Worm (Caenorhabditis elegans): ENCODE data around the gene Y37E11AM.2.

Gene Y37E11AM.2

DNA sequence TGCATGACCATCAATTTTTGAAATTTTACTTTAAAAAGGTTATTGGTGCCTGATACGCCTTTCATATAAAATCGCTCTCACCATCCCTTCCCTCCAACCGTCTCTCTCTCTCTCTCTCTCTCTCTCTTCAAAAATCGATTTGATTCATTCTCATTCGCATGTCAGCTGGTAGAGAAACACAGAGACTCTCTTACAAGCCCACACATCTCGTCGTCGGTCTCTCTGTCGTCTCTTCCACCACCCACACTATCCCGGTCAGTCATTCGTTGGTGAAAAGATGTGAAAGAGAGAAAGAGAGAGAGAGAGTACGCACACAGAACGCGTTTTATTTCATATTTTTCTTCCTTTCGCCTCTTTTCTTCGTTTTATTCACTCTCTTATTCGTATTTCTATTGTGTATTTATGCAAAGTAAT lies 17.2 kb upstream of the Y37E11AM.2 start (continued):
- TF ChIP-seq snu-23 (GFP tag; optimal IDR thresholded peaks at IDR 0.05) = peak; percentile 94
- TF ChIP-seq ets-5 (GFP tag; IDR thresholded peaks at IDR 0.05) = no peak
- peak; percentile 79 for TF ChIP-seq C16A3.4 (tag; optimal IDR thresholded peaks at IDR 0.05)
- TF ChIP-seq mab-9 (GFP tag; IDR thresholded peaks at IDR 0.05) = no peak
- TF ChIP-seq unc-86 (tag; optimal IDR thresholded peaks at IDR 0.05) = peak; percentile 74
- peak; percentile 71 for TF ChIP-seq isw-1 (GFP tag; IDR thresholded peaks at IDR 0.05)
- TF ChIP-seq snpc-4 (tag; optimal IDR thresholded peaks at IDR 0.05) = peak; percentile 61
- TF ChIP-seq ztf-4 (tag; optimal IDR thresholded peaks at IDR 0.05) = peak; percentile 86
- TF ChIP-seq nhr-85 (tag) = peak; percentile 97
- peak; percentile 86 for TF ChIP-seq nhr-47 (tag; optimal IDR thresholded peaks at IDR 0.05)

DNA sequence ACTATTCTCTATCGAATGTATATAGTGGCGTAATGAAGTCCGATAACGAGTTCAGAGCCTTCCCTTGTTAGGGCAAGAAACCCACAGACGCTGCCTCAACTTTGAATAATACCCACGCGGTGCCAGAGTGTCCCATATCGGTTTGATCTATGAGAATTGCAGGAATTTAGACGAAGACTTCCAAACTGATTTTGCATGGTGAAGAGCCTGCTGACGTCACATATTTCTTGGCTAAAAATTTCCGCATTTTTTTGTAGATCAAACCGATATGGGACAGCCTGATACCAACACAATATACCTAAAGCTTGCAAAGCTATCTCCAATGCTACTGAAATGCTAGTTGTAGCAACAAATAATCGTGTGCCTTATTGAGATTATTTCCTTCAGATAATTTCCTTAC lies 16.6 kb upstream of the Y37E11AM.2 start:
- no peak for TF ChIP-seq sup-37 (GFP tag; optimal IDR thresholded peaks at IDR 0.05)
- TF ChIP-seq efl-1 (optimal IDR thresholded peaks at IDR 0.05) = no peak
- peak in 1 of 2 experiments; percentile 87 for TF ChIP-seq efl-1 (GFP tag; optimal IDR thresholded peaks at IDR 0.05 in 1 of 2)

DNA sequence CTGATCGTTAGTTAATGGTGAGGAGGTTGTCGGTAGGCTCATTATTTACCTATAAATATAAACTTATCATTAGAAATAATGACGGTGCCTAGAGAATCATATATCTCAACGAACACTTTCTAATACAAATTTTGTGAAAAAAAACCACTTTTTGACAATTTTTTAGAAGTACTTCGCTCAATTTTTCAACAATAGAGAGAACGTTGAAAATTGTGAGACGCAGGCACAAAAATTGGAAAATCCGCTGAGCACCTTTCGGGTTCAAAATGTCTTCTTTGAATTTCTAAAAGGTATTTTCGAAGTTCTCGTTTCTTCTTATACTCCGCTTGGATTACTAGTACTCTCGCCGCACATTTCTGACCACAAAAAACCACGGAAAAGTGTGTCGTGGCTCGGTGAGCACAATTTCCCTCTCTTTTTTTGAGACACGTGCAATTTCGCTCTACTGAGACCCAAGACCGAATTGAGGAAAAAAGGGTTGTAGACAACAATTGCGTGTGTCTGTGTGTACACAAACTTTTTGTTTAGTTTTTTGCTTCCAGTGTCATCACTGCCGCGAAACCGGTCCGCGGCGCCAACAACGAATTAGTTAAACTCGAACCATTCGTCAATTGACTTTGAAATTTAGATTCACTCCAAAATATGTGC lies 15.7 kb upstream of the Y37E11AM.2 start, which contains the start of gene nape-1:
nape-1 (minus strand) TSS at position 51 of the 648 bp plus-strand sequence.
- TF ChIP-seq snu-23 (GFP tag; optimal IDR thresholded peaks at IDR 0.05) (peak; percentile 31), nhr-77 (tag; optimal IDR thresholded peaks at IDR 0.05) (peak; percentile 77), jun-1 (tag; optimal IDR thresholded peaks at IDR 0.05) (no peak), lir-3 (tag; optimal IDR thresholded peaks at IDR 0.05; ENCODE audit: poor library complexity) (no peak), unc-98 (GFP tag; IDR thresholded peaks at IDR 0.05) (no peak), ztf-11 (tag; optimal IDR thresholded peaks at IDR 0.05) (no peak), mef-2 (tag; optimal IDR thresholded peaks at IDR 0.05) (peak; percentile 35), nhr-90 (tag; optimal IDR thresholded peaks at IDR 0.05; ENCODE audit: poor library complexity) (no peak), rnt-1 (tag; optimal IDR thresholded peaks at IDR 0.05) (no peak), zip-4 (GFP tag; optimal IDR thresholded peaks at IDR 0.05) (no peak), lin-35 (GFP tag; optimal IDR thresholded peaks at IDR 0.05) (peak; percentile 18 to 46), xbp-1 (tag; optimal IDR thresholded peaks at IDR 0.05) (peak; percentile 5), tlp-1 (tag; optimal IDR thresholded peaks at IDR 0.05) (no peak), lin-14 (GFP tag; optimal IDR thresholded peaks at IDR 0.05) (peak; percentile 81), aly-2 (tag; optimal IDR thresholded peaks at IDR 0.05) (no peak), ztf-4 (tag; optimal IDR thresholded peaks at IDR 0.05) (no peak), ces-1 (GFP tag; optimal IDR thresholded peaks at IDR 0.05) (no peak), ceh-82 (tag; optimal IDR thresholded peaks at IDR 0.05) (peak in 1 of 3 experiments; percentile 54), sptf-1 (tag; optimal IDR thresholded peaks at IDR 0.05) (no peak), fkh-4 (tag; optimal IDR thresholded peaks at IDR 0.05; ENCODE audit: borderline replicate concordance) (no peak), vab-15 (tag; optimal IDR thresholded peaks at IDR 0.05) (no peak), C34B4.2 (tag; optimal IDR thresholded peaks at IDR 0.05) (no peak), nhr-28 (tag; optimal IDR thresholded peaks at IDR 0.05) (no peak), swsn-7 (tag; optimal IDR thresholded peaks at IDR 0.05) (peak; percentile 10), ama-1 (optimal IDR thresholded peaks at IDR 0.05) (no peak), zag-1 (tag; optimal IDR thresholded peaks at IDR 0.05) (no peak), pqm-1 (tag; optimal IDR thresholded peaks at IDR 0.05) (no peak), pag-3 (tag; optimal IDR thresholded peaks at IDR 0.05; ENCODE audit: borderline replicate concordance, insufficient read depth) (no peak), mep-1 (tag; optimal IDR thresholded peaks at IDR 0.05) (peak; percentile 0), sox-4 (tag; optimal IDR thresholded peaks at IDR 0.05) (no peak), lin-15B (tag; optimal IDR thresholded peaks at IDR 0.05) (peak; percentile 34), unc-62 (GFP tag; optimal IDR thresholded peaks at IDR 0.05) (no peak), snpc-4 (tag; optimal IDR thresholded peaks at IDR 0.05) (no peak), ceh-90 (tag; optimal IDR thresholded peaks at IDR 0.05) (no peak), pax-3 (tag; optimal IDR thresholded peaks at IDR 0.05) (no peak), unc-86 (tag; optimal IDR thresholded peaks at IDR 0.05) (no peak), hpl-2 (GFP tag; optimal IDR thresholded peaks at IDR 0.05) (no peak), F16B12.6 (tag; optimal IDR thresholded peaks at IDR 0.05) (peak; percentile 24), mdl-1 (tag; optimal IDR thresholded peaks at IDR 0.05) (peak in 1 of 2 experiments; percentile 64), egl-13 (tag; optimal IDR thresholded peaks at IDR 0.05) (no peak)

Measured in whole organism, L1 larva.